Fruit fly (Drosophila melanogaster): Measurements from ENCODE around the gene CG14441.

CG14441 gene

dm6 chrX:6756175-6756718, 56.9 kb downstream of the CG14441 start, which contains the start of gene sov (continued):
- peak; percentile 57; the same call in 1 of the 2 replicates for TF ChIP-seq CG4360 (GFP tag; IDR thresholded peaks at IDR 0.05)
- TF ChIP-seq CG1024 (GFP tag; IDR thresholded peaks at IDR 0.05): no peak
- TF ChIP-seq run (tag; optimal IDR thresholded peaks at IDR 0.05): no peak
- no peak for TF ChIP-seq kay (GFP tag; optimal IDR thresholded peaks at IDR 0.05)
- no peak for TF ChIP-seq Mes4 (GFP tag; optimal IDR thresholded peaks at IDR 0.05)
- TF ChIP-seq CG42726 (GFP tag; IDR thresholded peaks at IDR 0.05; ENCODE audit: partially characterized antibody): peak; percentile 56; the same call in 1 of the 2 replicates
- no peak for TF ChIP-seq CG15269 (tag; optimal IDR thresholded peaks at IDR 0.05)
- TF ChIP-seq nau (GFP tag; optimal IDR thresholded peaks at IDR 0.05): no peak
- TF ChIP-seq Mrtf (GFP tag; IDR thresholded peaks at IDR 0.05): no peak
- TF ChIP-seq Bteb2 (GFP tag; optimal IDR thresholded peaks at IDR 0.05): no peak
- TF ChIP-seq CG11398 (GFP tag; optimal IDR thresholded peaks at IDR 0.05): no peak
- no peak for TF ChIP-seq wor (GFP tag; IDR thresholded peaks at IDR 0.05)
- TF ChIP-seq Atf-2 (GFP tag; optimal IDR thresholded peaks at IDR 0.05): no peak
- no peak for TF ChIP-seq dmrt99B (tag; optimal IDR thresholded peaks at IDR 0.05)
- TF ChIP-seq mam (GFP tag; optimal IDR thresholded peaks at IDR 0.05): no peak
- peak; percentile 4 for TF ChIP-seq lilli (GFP tag; optimal IDR thresholded peaks at IDR 0.05)
- peak; percentile 9 for TF ChIP-seq Myb (GFP tag; optimal IDR thresholded peaks at IDR 0.05)
- TF ChIP-seq vfl (GFP tag; optimal IDR thresholded peaks at IDR 0.05): no peak
- TF ChIP-seq CG2202 (tag; optimal IDR thresholded peaks at IDR 0.05): no peak
- no peak for TF ChIP-seq CG4404 (GFP tag; IDR thresholded peaks at IDR 0.05)
- no peak for TF ChIP-seq hkb (optimal IDR thresholded peaks at IDR 0.05)
- no peak for TF ChIP-seq hkb (GFP tag; IDR thresholded peaks at IDR 0.05)
- TF ChIP-seq CG7745 (tag; optimal IDR thresholded peaks at IDR 0.05): no peak
- TF ChIP-seq CG3281 (GFP tag; optimal IDR thresholded peaks at IDR 0.05): no peak
- no peak for TF ChIP-seq oc (tag; optimal IDR thresholded peaks at IDR 0.05)
- TF ChIP-seq HLHmδ (GFP tag; optimal IDR thresholded peaks at IDR 0.05): no peak
- TF ChIP-seq crp (GFP tag; optimal IDR thresholded peaks at IDR 0.05): no peak
- TF ChIP-seq CG10321 (GFP tag; IDR thresholded peaks at IDR 0.05): no peak
- TF ChIP-seq cas (GFP tag; IDR thresholded peaks at IDR 0.05): no peak
- no peak for TF ChIP-seq so (GFP tag; IDR thresholded peaks at IDR 0.05)
- TF ChIP-seq CG6813 (GFP tag; optimal IDR thresholded peaks at IDR 0.05): no peak
- TF ChIP-seq D19A (tag; optimal IDR thresholded peaks at IDR 0.05): no peak
- no peak for TF ChIP-seq CG11085 (GFP tag; IDR thresholded peaks at IDR 0.05)
- TF ChIP-seq CG31365 (tag; optimal IDR thresholded peaks at IDR 0.05): no peak
- TF ChIP-seq CG12769 (tag; optimal IDR thresholded peaks at IDR 0.05): peak; percentile 36
- no peak for TF ChIP-seq Hr39 (optimal IDR thresholded peaks at IDR 0.05)
- no peak for TF ChIP-seq Usf (GFP tag; optimal IDR thresholded peaks at IDR 0.05)
- TF ChIP-seq dysf (GFP tag; IDR thresholded peaks at IDR 0.05): no peak
- no peak for TF ChIP-seq Spps (tag; optimal IDR thresholded peaks at IDR 0.05)
- TF ChIP-seq CG3726 (GFP tag; IDR thresholded peaks at IDR 0.05): no peak
- TF ChIP-seq grau (tag; optimal IDR thresholded peaks at IDR 0.05): peak; percentile 7
- TF ChIP-seq tx (GFP tag; optimal IDR thresholded peaks at IDR 0.05): no peak
- no peak for TF ChIP-seq ab (GFP tag; optimal IDR thresholded peaks at IDR 0.05)
- TF ChIP-seq vvl (GFP tag; IDR thresholded peaks at IDR 0.05): no peak
- TF ChIP-seq schlank (tag; optimal IDR thresholded peaks at IDR 0.05): no peak
- TF ChIP-seq E2f2 (GFP tag; IDR thresholded peaks at IDR 0.05): 0 out of 2 replicates have a peak, but pooled peaks have one; percentile 14
- TF ChIP-seq Doc2 (GFP tag; IDR thresholded peaks at IDR 0.05): no peak
- peak; percentile 7 for TF ChIP-seq CG9727 (GFP tag; optimal IDR thresholded peaks at IDR 0.05)
- no peak for TF ChIP-seq ro (GFP tag; IDR thresholded peaks at IDR 0.05)
- TF ChIP-seq CG10979 (tag; optimal IDR thresholded peaks at IDR 0.05): no peak
- TF ChIP-seq Oli (tag; optimal IDR thresholded peaks at IDR 0.05): no peak
- peak; percentile 67; the same call in 1 of the 2 replicates for TF ChIP-seq ato (GFP tag; IDR thresholded peaks at IDR 0.05; ENCODE audit: partially characterized antibody)

Measured in whole organism, embryonic.